Fruit fly (Drosophila melanogaster): ENCODE measurements around the gene mRpL17.

- no peak for TF ChIP-seq psq (optimal IDR thresholded peaks at IDR 0.05)
- no peak for TF ChIP-seq Myc (optimal IDR thresholded peaks at IDR 0.05)
- no peak for TF ChIP-seq Sin3A (optimal IDR thresholded peaks at IDR 0.05)
- TF ChIP-seq insv (optimal IDR thresholded peaks at IDR 0.05): no peak
- no peak for TF ChIP-seq ttk (optimal IDR thresholded peaks at IDR 0.05)
Measured at dm6 chr3L:233251-233650, 31.3 kb upstream of the mRpL17 start, which contains the start of gene CG34453.

Data from Kc167 (cell line).